Worm (Caenorhabditis elegans): ENCODE data around the gene F08D12.12.

DNA sequence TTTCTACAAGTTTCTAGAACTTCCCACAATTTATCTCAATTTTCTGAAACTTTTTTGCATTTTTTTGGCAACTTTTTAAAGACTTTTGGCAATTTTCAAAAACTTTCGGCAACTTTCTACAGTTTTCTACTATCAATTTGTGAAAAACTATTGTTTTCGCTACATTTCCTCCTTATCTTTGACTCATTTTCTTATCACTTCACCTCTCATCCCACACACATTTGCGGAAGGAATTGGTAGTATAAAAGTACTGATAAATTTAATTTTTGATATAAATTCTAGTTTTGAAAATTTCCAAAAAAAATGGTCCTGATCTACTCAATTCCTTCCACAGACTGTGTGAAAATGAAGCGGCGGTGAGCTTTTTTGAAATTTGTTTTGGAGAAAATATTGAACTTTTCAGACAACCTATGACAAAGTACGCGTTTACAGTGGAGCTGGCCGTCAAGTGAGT is 37.3 kb downstream of the F08D12.12 start, which contains the start of gene F29A7.4:
- TF ChIP-seq cog-1 (tag; optimal IDR thresholded peaks at IDR 0.05) (no peak), flt-1 (GFP tag; IDR thresholded peaks at IDR 0.05) (no peak), klf-2 (GFP tag; conservative IDR thresholded peaks at IDR 0.05) (no peak), ztf-23 (GFP tag; IDR thresholded peaks at IDR 0.05) (no peak), ref-1 (GFP tag; conservative IDR thresholded peaks at IDR 0.05) (no peak), T22C8.4 (GFP tag; IDR thresholded peaks at IDR 0.05) (no peak)

All from whole organism, midembryonic.